Worm (Caenorhabditis elegans) whole organism, mixed stage, embryonic: Measurements from ENCODE around the gene des-2.

Experiments used
- blmp-1 ChIP-seq: fragments of 150-350 bp; optimal IDR thresholded peaks from 2 replicates; lab custom pipeline; 2014; ENCODE audit warnings: missing biosample characterization, missing genetic modification characterization
- ceh-39 ChIP-seq: fragments of 150-350 bp; optimal IDR thresholded peaks from 2 replicates; lab custom pipeline; 2014; ENCODE audit warnings: missing biosample characterization, missing genetic modification characterization
- ham-2 ChIP-seq: fragments of 200-800 bp; sonication (Bioruptor generic); optimal IDR thresholded peaks from 2 replicates; lab custom pipeline; 2018; ENCODE audit warnings: mild to moderate bottlenecking, missing genetic modification characterization, missing compliant biosample characterization
- nhr-237 ChIP-seq: fragments of 150-350 bp; optimal IDR thresholded peaks from 2 replicates; lab custom pipeline; 2014; ENCODE audit warnings: missing biosample characterization, missing genetic modification characterization
- nhr-28 ChIP-seq: fragments of 150-350 bp; optimal IDR thresholded peaks from 2 replicates; lab custom pipeline; 2014; ENCODE audit warnings: missing biosample characterization, missing genetic modification characterization
- snpc-4 ChIP-seq: fragments of 150-350 bp; optimal IDR thresholded peaks from 2 replicates; lab custom pipeline; 2014; ENCODE audit warnings: missing biosample characterization, missing genetic modification characterization
- unc-39 ChIP-seq: fragments of 150-350 bp; optimal IDR thresholded peaks from 2 replicates; lab custom pipeline; 2014; ENCODE audit warnings: missing biosample characterization, missing genetic modification characterization
- ztf-11 ChIP-seq: fragments of 150-350 bp; optimal IDR thresholded peaks from 2 replicates; lab custom pipeline; 2014; ENCODE audit warnings: missing biosample characterization, missing genetic modification characterization

DNA sequence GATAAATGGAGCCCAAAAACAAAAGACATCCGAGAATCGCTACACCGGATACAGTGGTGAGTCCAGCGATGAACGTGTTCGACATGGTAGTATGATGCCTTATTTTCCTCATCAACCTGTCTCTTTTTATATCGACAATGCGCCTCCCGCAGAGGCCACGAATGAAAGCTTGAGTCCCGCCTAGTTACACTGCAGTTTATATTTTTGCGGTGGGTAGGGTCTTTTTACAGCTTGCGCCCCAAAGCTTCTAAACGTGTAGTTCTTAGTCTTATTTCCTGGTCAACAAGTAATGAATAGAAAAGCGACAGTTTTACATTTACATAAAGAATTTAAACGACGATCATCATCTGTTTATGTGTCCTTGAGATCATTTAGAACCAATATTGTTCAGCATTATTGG, 28.8 kb upstream of the des-2 start, which contains the start of gene col-156:
- TF ChIP-seq snpc-4 (tag; lab: Kevin White, UChicago) (no peak), unc-39 (tag; lab: Kevin White, UChicago) (no peak), blmp-1 (no peak), ztf-11 (tag; lab: Kevin White, UChicago) (no peak), ham-2 (GFP tag; lab: Kevin White, UChicago) (no peak), nhr-28 (tag; lab: Kevin White, UChicago) (no peak), ceh-39 (tag; lab: Kevin White, UChicago) (no peak), nhr-237 (tag; lab: Kevin White, UChicago) (no peak)
